Fruit fly (Drosophila melanogaster): ENCODE results near the gene CG32638.
A peak's percentile ranks its signal among the peaks of the same experiment; 100 is the strongest.

Gene CG32638

DNA sequence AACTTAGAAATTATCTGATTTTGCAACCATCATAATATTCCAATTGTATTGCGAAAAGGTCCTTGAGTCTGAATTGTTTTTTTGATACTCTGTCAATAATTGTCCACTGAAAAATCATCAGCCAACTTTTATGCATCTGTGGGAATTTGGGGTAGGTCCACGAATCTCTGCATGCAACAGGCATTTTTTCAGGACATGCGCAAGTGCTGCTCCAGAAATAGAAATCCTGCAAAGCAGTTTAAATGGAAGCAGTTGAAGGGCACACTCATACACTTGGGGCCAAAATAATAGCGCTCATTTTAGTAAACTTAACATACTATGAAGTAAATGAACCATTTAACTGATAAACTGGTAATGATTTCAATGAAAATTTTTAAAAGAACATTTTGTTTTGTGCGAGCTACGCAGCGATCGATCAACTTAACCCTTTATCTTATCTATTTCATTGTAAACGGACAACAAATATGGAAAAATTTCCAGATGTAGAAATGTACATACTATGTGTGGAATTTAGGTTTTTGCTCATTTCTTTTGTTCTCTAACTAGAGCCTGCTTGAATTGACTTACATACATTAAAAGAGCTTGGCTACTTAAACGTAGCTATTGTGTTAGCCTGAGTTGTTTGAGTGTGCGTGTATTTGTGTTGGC, 1.7 kb upstream of the CG32638 start (continued):
- TF ChIP-seq chm (GFP tag; IDR thresholded peaks at IDR 0.05) (0 out of 2 replicates have a peak, but pooled peaks have one; percentile 30), corto (GFP tag; optimal IDR thresholded peaks at IDR 0.05) (peak; percentile 3), rib (GFP tag; IDR thresholded peaks at IDR 0.05) (no peak), NK7.1 (GFP tag; optimal IDR thresholded peaks at IDR 0.05) (peak; percentile 60), Sry-δ (GFP tag; optimal IDR thresholded peaks at IDR 0.05) (peak; percentile 2), CG2875 (GFP tag; optimal IDR thresholded peaks at IDR 0.05) (peak; percentile 46), CG7357 (GFP tag; IDR thresholded peaks at IDR 0.05) (no peak), Dll (GFP tag; IDR thresholded peaks at IDR 0.05; ENCODE audit: partially characterized antibody) (no peak), stwl (tag; optimal IDR thresholded peaks at IDR 0.05) (no peak), Meics (GFP tag; optimal IDR thresholded peaks at IDR 0.05) (peak; percentile 81), gem (tag; optimal IDR thresholded peaks at IDR 0.05) (peak; percentile 84), CG10147 (GFP tag; optimal IDR thresholded peaks at IDR 0.05) (peak; percentile 80), CG1602 (GFP tag; optimal IDR thresholded peaks at IDR 0.05) (peak; percentile 73), crol (GFP tag; IDR thresholded peaks at IDR 0.05) (no peak), CG5953 (GFP tag; IDR thresholded peaks at IDR 0.05) (no peak), tgo (GFP tag; IDR thresholded peaks at IDR 0.05) (peak; percentile 39; the same call in 1 of the 3 replicates), CG8290 (GFP tag; optimal IDR thresholded peaks at IDR 0.05) (peak; percentile 13), CG8290 (tag; optimal IDR thresholded peaks at IDR 0.05) (peak in 1 of 2 experiments; percentile 40), CG12155 (GFP tag; optimal IDR thresholded peaks at IDR 0.05) (peak; percentile 39), sens (GFP tag) (peak; percentile 96), disco-r (GFP tag; optimal IDR thresholded peaks at IDR 0.05) (peak; percentile 29), Fer2 (tag; optimal IDR thresholded peaks at IDR 0.05) (peak; percentile 62), fu2 (GFP tag; optimal IDR thresholded peaks at IDR 0.05) (peak; percentile 45), Deaf1 (tag; optimal IDR thresholded peaks at IDR 0.05) (peak; percentile 34), caup (GFP tag; optimal IDR thresholded peaks at IDR 0.05; ENCODE audit: severe bottlenecking) (peak; percentile 63), Atf-2 (GFP tag; optimal IDR thresholded peaks at IDR 0.05) (peak; percentile 77), Sin3A (optimal IDR thresholded peaks at IDR 0.05) (no peak), gce (GFP tag; IDR thresholded peaks at IDR 0.05) (no peak), Dref (GFP tag; IDR thresholded peaks at IDR 0.05) (no peak), lilli (GFP tag; optimal IDR thresholded peaks at IDR 0.05) (peak; percentile 70), Doc2 (GFP tag; IDR thresholded peaks at IDR 0.05) (no peak), tx (GFP tag; optimal IDR thresholded peaks at IDR 0.05) (peak; percentile 65), CG16779 (GFP tag; IDR thresholded peaks at IDR 0.05) (no peak), CG18011 (GFP tag; optimal IDR thresholded peaks at IDR 0.05) (peak; percentile 28), ara (GFP tag; IDR thresholded peaks at IDR 0.05) (peak; percentile 71), crc (GFP tag; optimal IDR thresholded peaks at IDR 0.05) (peak; percentile 51), Dbx (GFP tag; IDR thresholded peaks at IDR 0.05) (no peak), emc (GFP tag; optimal IDR thresholded peaks at IDR 0.05) (peak; percentile 22), so (GFP tag; IDR thresholded peaks at IDR 0.05) (peak; percentile 34; the same call in 1 of the 3 replicates), CG8924 (tag; optimal IDR thresholded peaks at IDR 0.05) (peak; percentile 84), NC2α (GFP tag; optimal IDR thresholded peaks at IDR 0.05) (no peak), CG34376 (GFP tag; optimal IDR thresholded peaks at IDR 0.05) (peak; percentile 63), sqz (GFP tag; optimal IDR thresholded peaks at IDR 0.05) (peak; percentile 59), HmgD (GFP tag; optimal IDR thresholded peaks at IDR 0.05) (peak; percentile 36), Vsx1 (GFP tag; optimal IDR thresholded peaks at IDR 0.05) (peak; percentile 33), ato (GFP tag; IDR thresholded peaks at IDR 0.05; ENCODE audit: partially characterized antibody) (no peak), D19A (tag; optimal IDR thresholded peaks at IDR 0.05) (peak; percentile 80), CG9876 (GFP tag; optimal IDR thresholded peaks at IDR 0.05) (peak; percentile 41), CG17361 (GFP tag; IDR thresholded peaks at IDR 0.05) (peak; percentile 84), ssp (GFP tag; IDR thresholded peaks at IDR 0.05) (no peak), BtbVII (GFP tag; optimal IDR thresholded peaks at IDR 0.05) (peak; percentile 58)
